Worm (Caenorhabditis elegans) whole organism, L4 larva: ENCODE measurements around the gene elli-1.

Experiments
- lin-13 ChIP-seq: fragments of 150-350 bp; optimal IDR thresholded peaks from 2 replicates; lab custom pipeline; 2014; ENCODE audit warnings: missing biosample characterization, missing genetic modification reagents, missing genetic modification characterization
- lin-15B ChIP-seq: fragments of 150-350 bp; sonication (generic microtip); optimal IDR thresholded peaks from 3 replicates; lab custom pipeline; 2014; ENCODE audit warnings: missing biosample characterization, missing genetic modification characterization
- nhr-28 ChIP-seq: fragments of 150-350 bp; optimal IDR thresholded peaks from 2 replicates; lab custom pipeline; 2014; ENCODE audit warnings: missing biosample characterization, missing genetic modification characterization
- pha-4 ChIP-seq, 2 experiments: fragments of 150-350 bp in 1 of 2; fragments of 200-800 bp in 1 of 2; sonication (Bioruptor generic) in 1 of 2; IDR thresholded peaks in 1 of 2; optimal IDR thresholded peaks in 1 of 2; 2 replicates each; pipeline versions ENCODE4 v1.3.6 to Lab custom; 2014 to 2022; ENCODE audit warnings: missing genetic modification characterization in 2 of 2, missing genetic modification reagents in 2 of 2, missing biosample characterization in 1 of 2, missing compliant biosample characterization in 1 of 2
- pqm-1 ChIP-seq: sonication (generic microtip); optimal IDR thresholded peaks from 2 replicates; lab custom pipeline; 2017; ENCODE audit warnings: missing biosample characterization, missing genetic modification characterization
- ztf-11 ChIP-seq: fragments of 150-350 bp; optimal IDR thresholded peaks from 2 replicates; lab custom pipeline; 2014; ENCODE audit warnings: missing biosample characterization, missing genetic modification characterization

ce11 chrIV:8739926-8740325 lies 14.7 kb downstream of the elli-1 start, which contains the start of gene mrps-33:
- no peak for TF ChIP-seq nhr-28 (tag; lab: Kevin White, UChicago)
- TF ChIP-seq lin-13, result no peak
- no peak for TF ChIP-seq pqm-1
- no peak for TF ChIP-seq ztf-11
- no peak for TF ChIP-seq lin-15B (tag; lab: Kevin White, UChicago)
- no peak for TF ChIP-seq pha-4 (GFP tag; IDR thresholded peaks at IDR 0.05; lab: Robert Waterston, UW)
- no peak for TF ChIP-seq pha-4 (tag; optimal IDR thresholded peaks at IDR 0.05; lab: Kevin White, UChicago)
